Worm (Caenorhabditis elegans): Measurements from ENCODE around the gene T10B10.8.

Gene T10B10.8

DNA sequence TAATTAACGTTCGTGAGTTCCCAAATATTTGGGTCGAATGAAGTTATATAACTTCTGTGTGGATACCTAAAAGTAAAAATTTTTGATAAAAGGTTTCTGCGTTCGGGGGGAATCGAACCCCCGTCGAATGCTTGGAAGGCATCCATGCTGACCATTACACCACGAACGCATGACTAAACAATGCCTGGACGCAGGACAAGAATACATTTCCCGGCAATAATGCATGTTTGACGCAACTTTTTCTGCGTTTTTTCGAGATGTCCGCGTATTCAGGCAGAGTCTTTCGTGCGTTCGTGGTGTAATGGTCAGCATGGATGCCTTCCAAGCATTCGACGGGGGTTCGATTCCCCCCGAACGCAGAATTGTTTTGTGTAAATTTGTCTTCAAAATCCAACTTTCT lies 34.7 kb upstream of the T10B10.8 start (continued):
- TF ChIP-seq hmg-20 (GFP tag; IDR thresholded peaks at IDR 0.05): peak; percentile 86
- TF ChIP-seq ama-1 (optimal IDR thresholded peaks at IDR 0.05): no peak
- TF ChIP-seq ama-1 (GFP tag; optimal IDR thresholded peaks at IDR 0.05): peak; percentile 34 to 89
- TF ChIP-seq madf-10 (tag; optimal IDR thresholded peaks at IDR 0.05): peak; percentile 86
- no peak; the same call in 1 of the 2 replicates for TF ChIP-seq nfyb-1 (GFP tag; IDR thresholded peaks at IDR 0.05)
- TF ChIP-seq F33H1.4 (GFP tag; IDR thresholded peaks at IDR 0.05): no peak
- TF ChIP-seq B0336.3 (GFP tag; IDR thresholded peaks at IDR 0.05): no peak; the same call in 1 of the 2 replicates
- no peak for TF ChIP-seq hsf-1 (GFP tag; IDR thresholded peaks at IDR 0.05)
- peak; percentile 99 for TF ChIP-seq rpc-1 (optimal IDR thresholded peaks at IDR 0.05)
- peak; percentile 99 for TF ChIP-seq rpc-1 (tag; optimal IDR thresholded peaks at IDR 0.05)
- peak; percentile 59; the same call in 1 of the 2 replicates for TF ChIP-seq madf-6 (GFP tag; IDR thresholded peaks at IDR 0.05)
- TF ChIP-seq repo-1 (tag; optimal IDR thresholded peaks at IDR 0.05): peak; percentile 86
- peak; percentile 96 for TF ChIP-seq lin-26 (GFP tag; IDR thresholded peaks at IDR 0.05)
- peak; percentile 54 for TF ChIP-seq mxl-1 (tag; optimal IDR thresholded peaks at IDR 0.05)
- peak; percentile 55 for TF ChIP-seq fkh-3 (tag; optimal IDR thresholded peaks at IDR 0.05)
- TF ChIP-seq egrh-3 (GFP tag; IDR thresholded peaks at IDR 0.05): peak; percentile 32; the same call in 1 of the 2 replicates
- TF ChIP-seq lsl-1 (GFP tag; optimal IDR thresholded peaks at IDR 0.05): no peak

DNA sequence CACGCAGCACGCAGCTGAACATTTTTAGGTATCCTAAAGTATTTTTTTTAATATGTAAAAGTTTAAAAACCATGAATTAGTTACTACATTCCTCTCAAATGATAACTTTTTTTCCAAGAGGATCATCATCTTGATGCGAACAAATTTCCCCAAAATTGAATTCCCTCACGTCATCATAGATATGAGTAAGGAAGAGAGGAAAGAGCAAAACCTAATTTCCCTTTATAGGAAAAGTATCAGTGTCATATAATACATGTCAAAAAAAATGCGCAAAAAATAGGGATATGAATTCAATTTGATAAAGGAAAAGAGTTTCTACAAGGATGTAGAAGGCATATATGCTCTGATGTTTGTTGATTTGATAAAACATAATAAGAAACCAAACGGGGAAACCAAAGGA lies 34.1 kb upstream of the T10B10.8 start:
- TF ChIP-seq sptf-2 (GFP tag; optimal IDR thresholded peaks at IDR 0.05): no peak
- no peak for TF ChIP-seq pha-4 (tag; optimal IDR thresholded peaks at IDR 0.05)
- no peak for TF ChIP-seq attf-3 (GFP tag; conservative IDR thresholded peaks at IDR 0.05)
- no peak for TF ChIP-seq mel-28 (tag; optimal IDR thresholded peaks at IDR 0.05; ENCODE audit: borderline replicate concordance)
- no peak for TF ChIP-seq hlh-12 (tag; optimal IDR thresholded peaks at IDR 0.05)
- TF ChIP-seq bed-2 (GFP tag; IDR thresholded peaks at IDR 0.05): no peak
- no peak for TF ChIP-seq somi-1 (GFP tag; optimal IDR thresholded peaks at IDR 0.05)
- no peak for TF ChIP-seq K11D2.4 (GFP tag; IDR thresholded peaks at IDR 0.05)
- TF ChIP-seq K12H6.12 (tag; optimal IDR thresholded peaks at IDR 0.05): no peak
- TF ChIP-seq ets-4 (GFP tag; optimal IDR thresholded peaks at IDR 0.05): no peak
- TF ChIP-seq athp-1 (tag; optimal IDR thresholded peaks at IDR 0.05): no peak
- TF ChIP-seq attf-5 (GFP tag; optimal IDR thresholded peaks at IDR 0.05): no peak
- no peak for TF ChIP-seq F37B4.10 (GFP tag; IDR thresholded peaks at IDR 0.05)
- TF ChIP-seq let-526 (GFP tag; IDR thresholded peaks at IDR 0.05): no peak
- TF ChIP-seq tbp1 (GFP tag; optimal IDR thresholded peaks at IDR 0.05): no peak
- TF ChIP-seq B0336.3 (GFP tag; IDR thresholded peaks at IDR 0.05): no peak
- no peak for TF ChIP-seq egrh-3 (GFP tag; IDR thresholded peaks at IDR 0.05)
- no peak for TF ChIP-seq F23B12.7 (tag; optimal IDR thresholded peaks at IDR 0.05; ENCODE audit: insufficient read depth)

DNA sequence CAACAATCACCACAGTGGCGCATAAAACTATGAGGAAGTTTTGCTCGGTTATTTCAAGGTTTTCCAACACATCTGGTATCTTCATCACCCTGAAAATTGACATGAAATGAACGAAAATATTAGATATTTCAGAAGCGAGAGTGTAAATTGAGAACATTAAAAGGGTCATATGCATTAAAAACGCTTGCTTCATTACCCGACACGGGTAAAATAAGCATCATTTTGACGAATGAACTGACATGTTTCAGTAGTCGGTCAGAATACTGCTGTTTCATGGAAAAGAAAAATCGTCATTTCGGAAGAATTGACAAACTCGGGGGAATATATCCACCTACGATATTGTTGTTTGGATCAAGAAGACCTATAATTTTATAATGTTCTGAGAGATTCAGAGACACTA lies 33.0 kb upstream of the T10B10.8 start, which contains the start of gene snt-7:
Gene snt-7, minus strand, starts transcription at position 101 of the 400 bp plus-strand sequence.
- TF ChIP-seq lin-40 (tag; optimal IDR thresholded peaks at IDR 0.05) (no peak), Y95B8A.8 (GFP tag; IDR thresholded peaks at IDR 0.05) (no peak), ccch-3 (GFP tag; optimal IDR thresholded peaks at IDR 0.05) (no peak), lag-1 (GFP tag; IDR thresholded peaks at IDR 0.05) (no peak), chd-7 (tag; optimal IDR thresholded peaks at IDR 0.05) (no peak), F22D6.2 (tag; optimal IDR thresholded peaks at IDR 0.05) (no peak), pbrm-1 (GFP tag; IDR thresholded peaks at IDR 0.05) (no peak)
